Fruit fly (Drosophila melanogaster) whole organism, embryonic: ENCODE results near the gene CG33258.

ENCODE experiments used
- ATbp ChIP-seq: fragments of 200-800 bp; sonication (Bioruptor generic); optimal IDR thresholded peaks from 2 replicates; lab custom pipeline; 2017; ENCODE audit warnings: missing biosample characterization, mild to moderate bottlenecking, missing genetic modification characterization, missing genetic modification reagents
- Abd-B ChIP-seq: fragments of 200-800 bp; sonication (Bioruptor generic); optimal IDR thresholded peaks from 2 replicates; lab custom pipeline; 2018; ENCODE audit warnings: missing biosample characterization, mild to moderate bottlenecking, missing genetic modification characterization, moderate library complexity
- C15 ChIP-seq: fragments of 200-800 bp; sonication (Bioruptor generic); IDR thresholded peaks from 3 replicates; pipeline ENCODE4 v1.3.6; 2022; ENCODE audit warnings: missing biosample characterization, missing genetic modification characterization
- CG11696 ChIP-seq: fragments of 200-800 bp; sonication (Bioruptor generic); IDR thresholded peaks from 2 replicates; pipeline ENCODE4 v1.3.6; 2022; ENCODE audit warnings: missing biosample characterization, missing genetic modification characterization
- CG12236 ChIP-seq: fragments of 200-800 bp; sonication (Bioruptor generic); optimal IDR thresholded peaks from 2 replicates; lab custom pipeline; 2016; ENCODE audit warnings: missing biosample characterization, missing genetic modification characterization
- CG14014 ChIP-seq: fragments of 200-800 bp; sonication (Bioruptor generic); IDR thresholded peaks from 2 replicates; pipeline ENCODE4 v1.3.6; 2022; ENCODE audit warnings: missing biosample characterization, missing genetic modification characterization
- CG15269 ChIP-seq: fragments of 200-800 bp; sonication (Bioruptor generic); optimal IDR thresholded peaks from 2 replicates; lab custom pipeline; 2018; ENCODE audit warnings: missing biosample characterization, mild to moderate bottlenecking, missing genetic modification characterization, moderate library complexity
- CG15514 ChIP-seq: fragments of 200-800 bp; sonication (Bioruptor generic); optimal IDR thresholded peaks from 3 replicates; lab custom pipeline; 2017; ENCODE audit warnings: missing biosample characterization, missing genetic modification characterization, mild to moderate bottlenecking, moderate library complexity, missing genetic modification reagents
- CG1602 ChIP-seq: fragments of 200-800 bp; sonication (Bioruptor generic); optimal IDR thresholded peaks from 3 replicates; lab custom pipeline; 2016; ENCODE audit warnings: missing biosample characterization, missing genetic modification characterization
- CG16779 ChIP-seq: fragments of 200-800 bp; sonication (Bioruptor generic); IDR thresholded peaks from 2 replicates; pipeline ENCODE4 v1.3.6; 2022; ENCODE audit warnings: missing biosample characterization, missing genetic modification characterization
- CG18262 ChIP-seq: fragments of 200-800 bp; optimal IDR thresholded peaks from 3 replicates; lab custom pipeline; 2019; ENCODE audit warnings: missing biosample characterization, mild to moderate bottlenecking, missing genetic modification characterization, moderate library complexity
- CG18599 ChIP-seq: fragments of 200-800 bp; sonication (Bioruptor generic); optimal IDR thresholded peaks from 3 replicates; lab custom pipeline; 2017; ENCODE audit warnings: missing biosample characterization, missing genetic modification characterization, mild to moderate bottlenecking, moderate library complexity, missing genetic modification reagents
- CG2116 ChIP-seq: fragments of 200-800 bp; sonication (Bioruptor generic); optimal IDR thresholded peaks from 3 replicates; lab custom pipeline; 2018; ENCODE audit warnings: missing biosample characterization, mild to moderate bottlenecking, missing genetic modification characterization
- CG30403 ChIP-seq: fragments of 200-800 bp; sonication (Bioruptor generic); optimal IDR thresholded peaks from 3 replicates; lab custom pipeline; 2016; ENCODE audit warnings: missing biosample characterization, missing genetic modification characterization
- CG32772 ChIP-seq: fragments of 200-800 bp; sonication (Bioruptor generic); IDR thresholded peaks from 2 replicates; pipeline ENCODE4 v1.3.6; 2022; ENCODE audit warnings: missing biosample characterization, missing genetic modification characterization
- CG33557 ChIP-seq: fragments of 200-800 bp; sonication (Bioruptor generic); optimal IDR thresholded peaks from 2 replicates; lab custom pipeline; 2019; ENCODE audit warnings: missing biosample characterization, mild to moderate bottlenecking, missing genetic modification characterization, moderate library complexity
- CG6272 ChIP-seq: fragments of 200-800 bp; sonication (Bioruptor generic); IDR thresholded peaks from 2 replicates; pipeline ENCODE4 v1.3.6; 2022; ENCODE audit warnings: missing biosample characterization, missing genetic modification characterization
- CG6689 ChIP-seq: fragments of 200-800 bp; sonication (Bioruptor generic); IDR thresholded peaks from 2 replicates; pipeline ENCODE4 v1.3.6; 2022; ENCODE audit warnings: missing biosample characterization, missing genetic modification characterization
- CG9932 ChIP-seq: fragments of 200-800 bp; sonication (Bioruptor generic); IDR thresholded peaks from 2 replicates; pipeline ENCODE4 v1.3.6; 2022; ENCODE audit warnings: missing biosample characterization, missing genetic modification characterization
- Camta ChIP-seq: fragments of 200-800 bp; sonication (Bioruptor generic); optimal IDR thresholded peaks from 2 replicates; lab custom pipeline; 2016; ENCODE audit warnings: missing biosample characterization, missing genetic modification characterization
- CoRest ChIP-seq: fragments of 200-800 bp; sonication (Bioruptor generic); optimal IDR thresholded peaks from 3 replicates; lab custom pipeline; 2018; ENCODE audit warnings: missing biosample characterization, mild to moderate bottlenecking, missing genetic modification characterization, moderate library complexity
- D19A ChIP-seq: fragments of 200-800 bp; optimal IDR thresholded peaks from 3 replicates; lab custom pipeline; 2019; ENCODE audit warnings: missing biosample characterization, mild to moderate bottlenecking, missing genetic modification characterization, moderate library complexity
- Ets97D ChIP-seq: fragments of 200-800 bp; sonication (Bioruptor generic); optimal IDR thresholded peaks from 3 replicates; lab custom pipeline; 2016; ENCODE audit warnings: missing biosample characterization, missing genetic modification characterization
- HmgZ ChIP-seq: fragments of 200-800 bp; sonication (Bioruptor generic); optimal IDR thresholded peaks from 2 replicates; lab custom pipeline; 2018; ENCODE audit warnings: missing biosample characterization, mild to moderate bottlenecking, missing genetic modification characterization
- MTF-1 ChIP-seq: fragments of 200-800 bp; sonication (Bioruptor generic); optimal IDR thresholded peaks from 2 replicates; lab custom pipeline; 2018; ENCODE audit warnings: missing biosample characterization, mild to moderate bottlenecking, missing genetic modification characterization, borderline replicate concordance
- Mes4 ChIP-seq: fragments of 200-800 bp; sonication (Bioruptor generic); optimal IDR thresholded peaks from 2 replicates; lab custom pipeline; 2016; ENCODE audit warnings: missing biosample characterization, missing genetic modification characterization
- NC2α ChIP-seq: fragments of 200-800 bp; sonication (Bioruptor generic); optimal IDR thresholded peaks from 2 replicates; lab custom pipeline; 2016; ENCODE audit warnings: missing biosample characterization, missing genetic modification characterization
- Rx ChIP-seq: fragments of 200-800 bp; sonication (Bioruptor generic); IDR thresholded peaks from 2 replicates; pipeline ENCODE4 v1.3.6; 2022; ENCODE audit warnings: missing biosample characterization, missing genetic modification characterization
- Sin3A ChIP-seq: fragments of >200 bp; optimal IDR thresholded peaks from 2 replicates; lab custom pipeline; 2018
- Six4 ChIP-seq: fragments of 200-800 bp; sonication (Bioruptor generic); optimal IDR thresholded peaks from 2 replicates; lab custom pipeline; 2016; ENCODE audit warnings: missing biosample characterization, missing genetic modification characterization
- TFAM ChIP-seq: fragments of 200-800 bp; sonication (Bioruptor generic); optimal IDR thresholded peaks from 2 replicates; lab custom pipeline; 2017; ENCODE audit warnings: missing biosample characterization, missing genetic modification characterization, inconsistent platforms
- ac ChIP-seq: fragments of 200-800 bp; sonication (Bioruptor generic); optimal IDR thresholded peaks from 3 replicates; lab custom pipeline; 2017; ENCODE audit warnings: missing biosample characterization, mild to moderate bottlenecking, missing genetic modification characterization
- ato ChIP-seq: fragments of 200-800 bp; sonication (Bioruptor generic); IDR thresholded peaks from 2 replicates; pipeline ENCODE4 v1.3.6; 2022; ENCODE audit warnings: missing biosample characterization, missing genetic modification characterization; ENCODE audit not compliant: partially characterized antibody
- bbx ChIP-seq: fragments of 200-800 bp; sonication (Bioruptor generic); IDR thresholded peaks from 2 replicates; pipeline ENCODE4 v1.3.6; 2022; ENCODE audit warnings: missing biosample characterization, missing genetic modification characterization; ENCODE audit not compliant: partially characterized antibody
- dpn ChIP-seq, 2 experiments: fragments of 200-800 bp; sonication (Bioruptor generic); optimal IDR thresholded peaks; 3 replicates each; lab custom pipeline; 2016; ENCODE audit warnings: missing biosample characterization in 2 of 2, missing genetic modification characterization in 2 of 2
- dysf ChIP-seq: fragments of 200-800 bp; sonication (Bioruptor generic); IDR thresholded peaks from 3 replicates; pipeline ENCODE4 v1.3.6; 2022; ENCODE audit warnings: missing biosample characterization, missing genetic modification characterization
- eve ChIP-seq, 2 experiments: fragments of >200 bp; optimal IDR thresholded peaks; 2 replicates each; lab custom pipeline; 2017; ENCODE audit warnings: missing biosample characterization in 2 of 2, missing genetic modification characterization in 2 of 2
- gce ChIP-seq: fragments of 200-800 bp; sonication (Bioruptor generic); IDR thresholded peaks from 3 replicates; pipeline ENCODE4 v1.3.6; 2022; ENCODE audit warnings: missing biosample characterization, missing genetic modification characterization
- gfzf ChIP-seq: fragments of 200-800 bp; sonication (Bioruptor generic); optimal IDR thresholded peaks from 2 replicates; lab custom pipeline; 2016; ENCODE audit warnings: missing biosample characterization, mild to moderate bottlenecking, missing genetic modification characterization, moderate library complexity
- hkb ChIP-seq, 2 experiments: fragments of 200-800 bp in 1 of 2; fragments of >200 bp in 1 of 2; sonication (Bioruptor generic) in 1 of 2; IDR thresholded peaks in 1 of 2; optimal IDR thresholded peaks in 1 of 2; 2 replicates each; pipeline versions ENCODE4 v1.3.6 to Lab custom; 2017 to 2022; ENCODE audit warnings: missing biosample characterization in 1 of 2, missing genetic modification characterization in 1 of 2
- kah ChIP-seq: fragments of 200-800 bp; sonication (Bioruptor generic); optimal IDR thresholded peaks from 2 replicates; lab custom pipeline; 2018; ENCODE audit warnings: missing biosample characterization, mild to moderate bottlenecking, missing genetic modification characterization
- lbe ChIP-seq: fragments of 200-800 bp; sonication (Bioruptor generic); optimal IDR thresholded peaks from 2 replicates; lab custom pipeline; 2016; ENCODE audit warnings: missing biosample characterization, mild to moderate bottlenecking, missing genetic modification characterization
- luna ChIP-seq: fragments of 200-800 bp; sonication (Bioruptor generic); optimal IDR thresholded peaks from 2 replicates; lab custom pipeline; 2016; ENCODE audit warnings: missing biosample characterization, missing genetic modification characterization
- pb ChIP-seq: fragments of 200-800 bp; sonication (Bioruptor generic); optimal IDR thresholded peaks from 3 replicates; lab custom pipeline; 2016; ENCODE audit warnings: missing biosample characterization, missing genetic modification characterization
- pho ChIP-seq: fragments of 200-800 bp; sonication (Bioruptor generic); optimal IDR thresholded peaks from 2 replicates; lab custom pipeline; 2016; ENCODE audit warnings: missing biosample characterization, missing genetic modification characterization
- pita ChIP-seq: fragments of 200-800 bp; sonication (Bioruptor generic); optimal IDR thresholded peaks from 2 replicates; lab custom pipeline; 2017; ENCODE audit warnings: missing biosample characterization, mild to moderate bottlenecking, missing genetic modification characterization
- row ChIP-seq: fragments of 200-800 bp; sonication (Bioruptor generic); IDR thresholded peaks from 3 replicates; pipeline ENCODE4 v1.3.6; 2022; ENCODE audit warnings: missing biosample characterization, missing genetic modification characterization
- schlank ChIP-seq: fragments of 200-800 bp; sonication (Bioruptor generic); optimal IDR thresholded peaks from 2 replicates; lab custom pipeline; 2018; ENCODE audit warnings: missing biosample characterization, mild to moderate bottlenecking, missing genetic modification characterization
- ttk ChIP-seq: fragments of 200-800 bp; sonication (Bioruptor generic); IDR thresholded peaks from 2 replicates; pipeline ENCODE4 v2.1.2; 2022; ENCODE audit warnings: missing biosample characterization, missing genetic modification characterization
- zen2 ChIP-seq: fragments of 200-800 bp; sonication (Bioruptor generic); IDR thresholded peaks from 3 replicates; pipeline ENCODE4 v1.3.6; 2022; ENCODE audit warnings: missing biosample characterization, missing genetic modification characterization; ENCODE audit not compliant: partially characterized antibody
- zf30C ChIP-seq: fragments of 200-800 bp; sonication (Bioruptor generic); optimal IDR thresholded peaks from 3 replicates; lab custom pipeline; 2018; ENCODE audit warnings: missing biosample characterization, mild to moderate bottlenecking, missing genetic modification characterization

CG33258 gene

dm6 chr3L:16105528-16105927 is 23.2 kb downstream of the CG33258 start, which contains the start of the genes IntS9 and CG43295 (continued):
- TF ChIP-seq TFAM (GFP tag; lab: Kevin White, UChicago) (no peak), CG15514 (GFP tag; lab: Kevin White, UChicago) (peak; percentile 99), pb (GFP tag; lab: Kevin White, UChicago) (peak; percentile 70), luna (no peak), CG11696 (peak; percentile 65), hkb (optimal IDR thresholded peaks at IDR 0.05; lab: Kevin White, UChicago) (no peak), hkb (GFP tag; IDR thresholded peaks at IDR 0.05; lab: Robert Waterston, UW) (peak; percentile 89), CG1602 (GFP tag; lab: Kevin White, UChicago) (peak; percentile 81), Camta (GFP tag; lab: Kevin White, UChicago) (peak; percentile 89), CG12236 (peak; percentile 72), MTF-1 (GFP tag; lab: Kevin White, UChicago) (no peak), CG2116 (GFP tag; lab: Kevin White, UChicago) (peak; percentile 67), CG16779 (GFP tag; lab: Robert Waterston, UW) (peak; percentile 73; the same call in 1 of the 2 replicates), CG30403 (GFP tag; lab: Kevin White, UChicago) (peak; percentile 90), pho (GFP tag; lab: Kevin White, UChicago) (peak; percentile 80), schlank (tag; lab: Kevin White, UChicago) (peak; percentile 56), Rx (GFP tag; lab: Robert Waterston, UW) (peak; percentile 82), pita (GFP tag; lab: Kevin White, UChicago) (no peak), gce (peak; percentile 83), bbx (GFP tag; lab: Robert Waterston, UW) (no peak), Six4 (GFP tag; lab: Kevin White, UChicago) (peak; percentile 82), CG9932 (GFP tag; lab: Robert Waterston, UW) (peak; percentile 79), CG32772 (GFP tag; lab: Robert Waterston, UW) (peak; percentile 77), CG18599 (GFP tag; lab: Kevin White, UChicago) (peak; percentile 84), gfzf (GFP tag; lab: Kevin White, UChicago) (peak; percentile 6), CG14014 (GFP tag; lab: Robert Waterston, UW) (peak; percentile 71), CG18262 (tag; lab: Kevin White, UChicago) (peak; percentile 79), Sin3A (lab: Kevin White, UChicago) (peak; percentile 39), HmgZ (tag; lab: Kevin White, UChicago) (peak; percentile 74), dpn (GFP tag; optimal IDR thresholded peaks at IDR 0.05; lab: Kevin White, UChicago) (peak; percentile 87 to 89), ac (GFP tag; lab: Kevin White, UChicago) (peak; percentile 7), CG15269 (tag; lab: Kevin White, UChicago) (no peak), CG6272 (GFP tag; lab: Robert Waterston, UW) (peak; percentile 77), D19A (tag; lab: Kevin White, UChicago) (no peak), eve (GFP tag; optimal IDR thresholded peaks at IDR 0.05; lab: Kevin White, UChicago) (no peak), Mes4 (peak; percentile 82), kah (GFP tag; lab: Kevin White, UChicago) (peak; percentile 34), Abd-B (GFP tag; lab: Kevin White, UChicago) (peak; percentile 74), zf30C (GFP tag; lab: Kevin White, UChicago) (no peak), zen2 (GFP tag; lab: Robert Waterston, UW) (no peak), lbe (GFP tag; lab: Kevin White, UChicago) (peak; percentile 77), CG6689 (GFP tag; lab: Robert Waterston, UW) (peak; percentile 88), ato (no peak), dysf (peak; percentile 73), row (GFP tag; lab: Robert Waterston, UW) (peak; percentile 93), C15 (GFP tag; lab: Robert Waterston, UW) (peak; percentile 38; the same call in 1 of the 3 replicates), ttk (peak; percentile 77), CoRest (tag; lab: Kevin White, UChicago) (no peak), ATbp (GFP tag; lab: Kevin White, UChicago) (peak; percentile 62), NC2α (GFP tag; lab: Kevin White, UChicago) (peak; percentile 79), Ets97D (GFP tag; lab: Kevin White, UChicago) (peak; percentile 71), CG33557 (GFP tag; lab: Kevin White, UChicago) (peak; percentile 63)
